Worm (Caenorhabditis elegans) whole organism, early embryonic: ENCODE data around the gene snx-14.

ENCODE experiments used
- F13C5.2 ChIP-seq: sonication (generic microtip); optimal IDR thresholded peaks from 2 replicates; lab custom pipeline; 2017; ENCODE audit warnings: mild to moderate bottlenecking, missing genetic modification characterization, inconsistent platforms, missing compliant biosample characterization
- ama-1 ChIP-seq: fragments of 150-350 bp; optimal IDR thresholded peaks from 2 replicates; lab custom pipeline; 2014
- ceh-13 ChIP-seq: fragments of 200-800 bp; sonication (Bioruptor generic); optimal IDR thresholded peaks from 2 replicates; lab custom pipeline; 2018; ENCODE audit warnings: mild to moderate bottlenecking, missing genetic modification characterization, missing compliant biosample characterization
- ceh-36 ChIP-seq: sonication (generic microtip); optimal IDR thresholded peaks from 2 replicates; lab custom pipeline; 2016; ENCODE audit warnings: missing genetic modification characterization, inconsistent platforms, missing compliant biosample characterization
- flt-1 ChIP-seq: fragments of 200-800 bp; sonication (Bioruptor generic); IDR thresholded peaks from 2 replicates; pipeline ENCODE4 v1.3.6; 2022; ENCODE audit warnings: missing genetic modification characterization, missing compliant biosample characterization
- hmg-4 ChIP-seq: fragments of 200-800 bp; sonication (Bioruptor generic); optimal IDR thresholded peaks from 2 replicates; lab custom pipeline; 2018; ENCODE audit warnings: mild to moderate bottlenecking, missing genetic modification characterization, missing compliant biosample characterization
- pes-1 ChIP-seq: fragments of 200-800 bp; sonication (Bioruptor generic); IDR thresholded peaks from 2 replicates; pipeline ENCODE4 v1.3.6; 2022; ENCODE audit warnings: missing genetic modification reagents, missing genetic modification characterization, missing compliant biosample characterization
- scrt-1 ChIP-seq: fragments of 200-800 bp; sonication (Bioruptor generic); IDR thresholded peaks from 2 replicates; pipeline ENCODE4 v1.3.6; 2022; ENCODE audit warnings: missing genetic modification characterization, missing compliant biosample characterization
- tbx-11 ChIP-seq: fragments of 200-800 bp; sonication (Bioruptor generic); IDR thresholded peaks from 2 replicates; pipeline ENCODE4 v1.3.6; 2022; ENCODE audit warnings: missing genetic modification characterization, missing compliant biosample characterization
- tbx-37 ChIP-seq: fragments of 200-800 bp; sonication (Bioruptor generic); conservative IDR thresholded peaks from 2 replicates; pipeline ENCODE4 v1.3.6; 2022; ENCODE audit warnings: missing genetic modification reagents, missing genetic modification characterization, missing compliant biosample characterization

DNA sequence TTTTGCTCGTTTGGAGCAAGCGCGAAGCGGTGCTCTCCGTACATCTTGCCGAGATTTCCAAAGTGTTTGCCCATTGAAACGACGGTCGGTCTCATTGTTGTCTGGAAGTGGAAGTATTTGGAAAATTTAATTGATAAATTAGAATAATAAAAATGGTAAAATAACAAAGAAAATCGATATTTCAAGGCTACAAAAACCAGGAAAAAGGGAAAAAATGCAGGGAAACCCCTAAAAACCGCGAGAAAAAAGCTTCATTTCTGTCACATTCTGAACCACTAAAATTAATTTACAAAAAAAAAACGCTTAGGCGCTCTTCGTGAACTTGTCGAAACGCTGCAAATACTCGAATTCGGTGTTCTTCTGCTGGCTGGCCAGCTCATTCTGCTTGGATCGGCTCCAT, 38.1 kb downstream of the snx-14 start, which contains the start of gene F45H10.2:
- TF ChIP-seq scrt-1 (GFP tag; lab: Robert Waterston, UW) (no peak), ceh-36 (tag; lab: Kevin White, UChicago) (no peak), ama-1 (lab: Kevin White, UChicago) (no peak), pes-1 (GFP tag; lab: Robert Waterston, UW) (no peak), tbx-37 (GFP tag; lab: Robert Waterston, UW) (no peak), flt-1 (no peak), hmg-4 (GFP tag; lab: Kevin White, UChicago) (no peak), tbx-11 (GFP tag; lab: Robert Waterston, UW) (no peak), ceh-13 (GFP tag; lab: Kevin White, UChicago) (no peak), F13C5.2 (tag; lab: Kevin White, UChicago) (no peak)
